Worm (Caenorhabditis elegans) whole organism, late embryonic: Measurements from ENCODE around the gene ceh-89.

ENCODE experiments used
- C08G9.2 ChIP-seq: sonication (generic microtip); optimal IDR thresholded peaks from 2 replicates; lab custom pipeline; 2016; ENCODE audit warnings: mild to moderate bottlenecking, missing genetic modification characterization, moderate library complexity, missing compliant biosample characterization
- F13H6.1 ChIP-seq: sonication (generic microtip); optimal IDR thresholded peaks from 2 replicates; lab custom pipeline; 2016; ENCODE audit warnings: missing genetic modification characterization, missing compliant biosample characterization
- K09A11.1 ChIP-seq: sonication (generic microtip); optimal IDR thresholded peaks from 2 replicates; lab custom pipeline; 2017; ENCODE audit warnings: antibody characterized with exemption, mild to moderate bottlenecking, missing genetic modification characterization, missing compliant biosample characterization; ENCODE audit not compliant: insufficient read depth
- ceh-19 ChIP-seq: fragments of 200-800 bp; sonication (Bioruptor generic); optimal IDR thresholded peaks from 2 replicates; lab custom pipeline; 2018; ENCODE audit warnings: mild to moderate bottlenecking, missing genetic modification characterization, missing compliant biosample characterization
- ceh-2 ChIP-seq: sonication (generic microtip); optimal IDR thresholded peaks from 2 replicates; lab custom pipeline; 2016; ENCODE audit warnings: missing genotype, missing genetic modification characterization, missing compliant biosample characterization
- ceh-24 ChIP-seq: sonication (generic microtip); optimal IDR thresholded peaks from 2 replicates; lab custom pipeline; 2016; ENCODE audit warnings: mild to moderate bottlenecking, missing genetic modification characterization, missing compliant biosample characterization
- ceh-48 ChIP-seq: sonication (generic microtip); optimal IDR thresholded peaks from 2 replicates; lab custom pipeline; 2016; ENCODE audit warnings: missing genetic modification characterization, inconsistent platforms, missing compliant biosample characterization
- che-1 ChIP-seq: sonication (generic microtip); optimal IDR thresholded peaks from 2 replicates; lab custom pipeline; 2016; ENCODE audit warnings: mild to moderate bottlenecking, missing genetic modification characterization, missing compliant biosample characterization
- dve-1 ChIP-seq: sonication (generic microtip); optimal IDR thresholded peaks from 2 replicates; lab custom pipeline; 2017; ENCODE audit warnings: antibody characterized with exemption, mild to moderate bottlenecking, missing genetic modification characterization, missing compliant biosample characterization
- elt-4 ChIP-seq: sonication (generic microtip); optimal IDR thresholded peaks from 2 replicates; lab custom pipeline; 2016; ENCODE audit warnings: missing genetic modification characterization, missing compliant biosample characterization
- ets-4 ChIP-seq: sonication (generic microtip); optimal IDR thresholded peaks from 2 replicates; lab custom pipeline; 2016; ENCODE audit warnings: missing genetic modification characterization, missing compliant biosample characterization
- fax-1 ChIP-seq: sonication (generic microtip); optimal IDR thresholded peaks from 2 replicates; lab custom pipeline; 2016; ENCODE audit warnings: missing genotype, missing genetic modification characterization, missing compliant biosample characterization
- hlh-15 ChIP-seq: sonication (generic microtip); optimal IDR thresholded peaks from 2 replicates; lab custom pipeline; 2016; ENCODE audit warnings: missing genetic modification characterization, missing compliant biosample characterization
- hlh-6 ChIP-seq: sonication (generic microtip); optimal IDR thresholded peaks from 2 replicates; lab custom pipeline; 2016; ENCODE audit warnings: missing genotype, missing genetic modification characterization, missing compliant biosample characterization
- lim-6 ChIP-seq: sonication (generic microtip); optimal IDR thresholded peaks from 2 replicates; lab custom pipeline; 2016; ENCODE audit warnings: missing genetic modification characterization, missing compliant biosample characterization
- lin-11 ChIP-seq: fragments of 200-800 bp; sonication (Bioruptor generic); optimal IDR thresholded peaks from 2 replicates; lab custom pipeline; 2018; ENCODE audit warnings: mild to moderate bottlenecking, missing genetic modification characterization, missing compliant biosample characterization
- madf-2 ChIP-seq: sonication (generic microtip); optimal IDR thresholded peaks from 2 replicates; lab custom pipeline; 2017; ENCODE audit warnings: missing genetic modification characterization, missing compliant biosample characterization
- nfya-1 ChIP-seq: sonication (generic microtip); optimal IDR thresholded peaks from 2 replicates; lab custom pipeline; 2017; ENCODE audit warnings: missing genetic modification characterization, mild to moderate bottlenecking, missing compliant biosample characterization, antibody characterized with exemption, moderate library complexity
- nhr-11 ChIP-seq: fragments of 150-350 bp; optimal IDR thresholded peaks from 2 replicates; lab custom pipeline; 2014; ENCODE audit warnings: missing biosample characterization, missing genetic modification characterization
- npax-4 ChIP-seq: sonication (generic microtip); optimal IDR thresholded peaks from 2 replicates; lab custom pipeline; 2016; ENCODE audit warnings: missing genetic modification characterization, missing compliant biosample characterization
- pat-9 ChIP-seq: fragments of 200-800 bp; sonication (Bioruptor generic); optimal IDR thresholded peaks from 2 replicates; lab custom pipeline; 2018; ENCODE audit warnings: mild to moderate bottlenecking, missing genetic modification characterization, moderate library complexity, missing compliant biosample characterization
- pax-1 ChIP-seq: fragments of 150-350 bp; optimal IDR thresholded peaks from 2 replicates; lab custom pipeline; 2014; ENCODE audit warnings: missing biosample characterization, missing genetic modification characterization
- pha-2 ChIP-seq: sonication (generic microtip); optimal IDR thresholded peaks from 2 replicates; lab custom pipeline; 2017; ENCODE audit warnings: mild to moderate bottlenecking, missing genetic modification characterization, missing compliant biosample characterization
- sdc-2 ChIP-seq: sonication (generic microtip); optimal IDR thresholded peaks from 2 replicates; lab custom pipeline; 2016; ENCODE audit warnings: missing genotype, missing genetic modification characterization, missing compliant biosample characterization
- tbx-2 ChIP-seq: sonication (generic microtip); optimal IDR thresholded peaks from 2 replicates; lab custom pipeline; 2016; ENCODE audit warnings: missing genetic modification characterization, missing compliant biosample characterization
- tbx-7 ChIP-seq: sonication (generic microtip); optimal IDR thresholded peaks from 2 replicates; lab custom pipeline; 2016; ENCODE audit warnings: missing genotype, missing genetic modification characterization, missing compliant biosample characterization
- unc-3 ChIP-seq, 2 experiments: fragments of 200-800 bp in 1 of 2; sonication (Bioruptor generic) in 1 of 2; sonication (generic microtip) in 1 of 2; conservative IDR thresholded peaks in 1 of 2; optimal IDR thresholded peaks in 1 of 2; 2 replicates each; pipeline versions ENCODE4 v1.3.6 to Lab custom; 2016 to 2022; ENCODE audit warnings: missing compliant biosample characterization in 2 of 2, missing genetic modification characterization in 2 of 2, missing genetic modification reagents in 1 of 2
- unc-42 ChIP-seq: sonication (generic microtip); optimal IDR thresholded peaks from 2 replicates; lab custom pipeline; 2016; ENCODE audit warnings: missing genotype, missing genetic modification characterization, missing compliant biosample characterization
- unc-86 ChIP-seq: sonication (generic microtip); optimal IDR thresholded peaks from 2 replicates; lab custom pipeline; 2016; ENCODE audit warnings: missing genetic modification characterization, missing compliant biosample characterization
- ztf-16 ChIP-seq: sonication (generic microtip); optimal IDR thresholded peaks from 2 replicates; lab custom pipeline; 2017; ENCODE audit warnings: missing genetic modification characterization, missing compliant biosample characterization

The ceh-89 gene

ce11 chrX:14131476-14131875 is 10.3 kb upstream of the ceh-89 start:
- no peak for TF ChIP-seq ets-4
- no peak for TF ChIP-seq elt-4 (tag; lab: Kevin White, UChicago)
- no peak for TF ChIP-seq ceh-48 (tag; lab: Kevin White, UChicago)
- no peak for TF ChIP-seq madf-2
- no peak for TF ChIP-seq ceh-2
- TF ChIP-seq dve-1 (tag; lab: Kevin White, UChicago): no peak
- no peak for TF ChIP-seq unc-86 (tag; lab: Kevin White, UChicago)
- TF ChIP-seq tbx-2 (tag; lab: Kevin White, UChicago): no peak
- TF ChIP-seq, all 69 proteins: peak for 0

DNA sequence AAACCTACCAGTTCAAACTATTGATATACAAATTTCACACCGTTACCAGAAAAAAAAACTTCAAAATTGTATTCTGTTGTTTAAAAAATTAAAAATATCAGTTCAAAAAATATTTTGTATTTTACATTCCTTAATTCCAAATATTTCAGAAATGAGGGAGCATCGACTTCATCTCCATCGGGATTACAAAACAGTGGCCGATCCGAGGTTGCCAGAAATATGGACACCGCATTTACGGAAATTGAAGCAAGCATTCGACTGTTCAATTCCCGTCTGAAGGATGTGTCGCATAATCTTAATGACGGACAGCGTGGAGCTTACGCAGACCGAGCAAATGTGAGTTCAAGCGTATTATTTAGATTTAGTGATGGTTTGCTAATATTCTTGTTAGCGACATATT is 9.1 kb upstream of the ceh-89 start:
- no peak for TF ChIP-seq tbx-2 (tag; lab: Kevin White, UChicago)
- TF ChIP-seq pax-1 (tag; lab: Kevin White, UChicago): no peak
- no peak for TF ChIP-seq npax-4 (tag; lab: Kevin White, UChicago)
- TF ChIP-seq F13H6.1 (tag; lab: Kevin White, UChicago): no peak
- no peak for TF ChIP-seq ceh-19 (GFP tag; lab: Kevin White, UChicago)
- TF ChIP-seq hlh-15 (tag; lab: Kevin White, UChicago): no peak
- TF ChIP-seq sdc-2: no peak

ce11 chrX:14134244-14134643 is 7.5 kb upstream of the ceh-89 start, which contains the start of gene F28H6.8:
Gene F28H6.8, minus strand, starts transcription at chrX:14134344.
- no peak for TF ChIP-seq ztf-16 (tag; lab: Kevin White, UChicago)
- TF ChIP-seq tbx-7 (tag; lab: Kevin White, UChicago): no peak
- no peak for TF ChIP-seq nfya-1 (tag; lab: Kevin White, UChicago)

ce11 chrX:14134883-14135282 is 6.9 kb upstream of the ceh-89 start:
- TF ChIP-seq unc-42 (tag; lab: Kevin White, UChicago): no peak
- no peak for TF ChIP-seq ceh-24 (tag; lab: Kevin White, UChicago)
- no peak for TF ChIP-seq ceh-2
- TF ChIP-seq lin-11 (tag; lab: Kevin White, UChicago): no peak
- no peak for TF ChIP-seq ztf-16 (tag; lab: Kevin White, UChicago)
- TF ChIP-seq hlh-15 (tag; lab: Kevin White, UChicago): no peak

DNA sequence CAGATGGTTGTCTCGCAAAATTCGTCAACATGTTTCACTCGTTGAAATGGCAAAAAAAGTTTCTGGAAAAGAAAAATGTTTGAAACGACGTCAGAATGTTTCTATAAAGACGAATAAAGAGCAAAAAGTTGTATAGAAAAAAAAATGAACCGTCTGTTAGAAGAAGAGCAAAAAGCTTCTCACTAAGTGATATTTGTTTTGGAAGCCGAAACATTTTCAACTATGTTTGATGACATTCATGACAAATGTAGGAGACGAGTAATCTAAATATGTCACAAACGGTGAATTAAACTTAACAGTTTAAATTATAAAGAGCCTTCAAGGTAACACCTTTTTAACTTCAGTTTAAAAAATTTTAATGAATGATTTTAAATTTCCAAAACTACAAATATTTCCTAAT is 1.7 kb upstream of the ceh-89 start, which contains the start of gene nkat-1:
Gene nkat-1 (minus strand): TSS at position 101 of the 400 bp plus-strand sequence.
- TF ChIP-seq tbx-2 (tag; lab: Kevin White, UChicago) (no peak), elt-4 (tag; lab: Kevin White, UChicago) (no peak), lin-11 (tag; lab: Kevin White, UChicago) (no peak), tbx-7 (tag; lab: Kevin White, UChicago) (no peak), pha-2 (tag; lab: Kevin White, UChicago) (no peak), che-1 (tag; lab: Kevin White, UChicago) (no peak), pat-9 (tag; lab: Kevin White, UChicago) (no peak), unc-3 (GFP tag; conservative IDR thresholded peaks at IDR 0.05; lab: Robert Waterston, UW) (no peak), unc-3 (tag; optimal IDR thresholded peaks at IDR 0.05; lab: Kevin White, UChicago) (no peak), fax-1 (tag; lab: Kevin White, UChicago) (no peak), nhr-11 (no peak), ceh-24 (tag; lab: Kevin White, UChicago) (no peak), F13H6.1 (tag; lab: Kevin White, UChicago) (no peak), lim-6 (tag; lab: Kevin White, UChicago) (no peak), unc-42 (tag; lab: Kevin White, UChicago) (no peak), ceh-2 (no peak), C08G9.2 (no peak)

DNA sequence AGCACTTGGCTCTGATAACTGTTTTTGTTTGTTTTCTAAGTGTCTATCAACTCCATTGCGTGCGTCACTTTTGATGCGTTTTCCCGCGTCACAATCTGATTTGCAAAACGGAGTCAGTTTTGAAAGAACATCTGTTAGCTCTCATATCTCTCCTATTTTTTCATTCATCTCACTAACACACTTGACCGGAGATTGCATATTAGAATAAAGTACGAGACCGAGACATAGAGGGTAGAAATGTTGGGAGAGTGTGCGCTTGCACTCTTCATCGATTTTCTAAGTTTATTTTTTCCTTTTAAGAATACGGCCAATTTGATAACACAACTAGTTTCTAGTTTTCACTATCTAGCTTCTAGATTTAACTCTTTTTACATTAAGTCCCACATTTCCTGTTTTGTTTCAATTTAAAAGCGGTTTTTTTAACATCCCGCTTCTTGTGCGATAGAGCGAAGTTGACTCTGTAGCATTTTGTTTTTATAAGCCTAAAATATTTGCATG is 353 bp upstream of the ceh-89 start:
- TF ChIP-seq ceh-19 (GFP tag; lab: Kevin White, UChicago): no peak
- TF ChIP-seq pat-9 (tag; lab: Kevin White, UChicago): no peak
- TF ChIP-seq unc-42 (tag; lab: Kevin White, UChicago): peak; percentile 17
- peak; percentile 24 for TF ChIP-seq ceh-48 (tag; lab: Kevin White, UChicago)
- no peak for TF ChIP-seq hlh-6 (tag; lab: Kevin White, UChicago)
- no peak for TF ChIP-seq K09A11.1 (tag; lab: Kevin White, UChicago)
- TF ChIP-seq C08G9.2: no peak
